Fruit fly (Drosophila melanogaster) whole organism, embryonic: ENCODE data around the gene dgt1.
A peak's percentile ranks its signal among the peaks of the same experiment; 100 is the strongest.

Source experiments
- Abd-B ChIP-seq: fragments of 200-800 bp; sonication (Bioruptor generic); optimal IDR thresholded peaks from 2 replicates; lab custom pipeline; 2018; ENCODE audit warnings: missing biosample characterization, mild to moderate bottlenecking, missing genetic modification characterization, moderate library complexity
- Awh ChIP-seq: fragments of 200-800 bp; sonication (Bioruptor generic); IDR thresholded peaks from 2 replicates; pipeline ENCODE4, ENCODE4 v1.3.6; 2022; ENCODE audit warnings: missing biosample characterization, missing genetic modification characterization
- Bteb2 ChIP-seq: fragments of 200-800 bp; sonication (Bioruptor generic); optimal IDR thresholded peaks from 2 replicates; lab custom pipeline; 2016; ENCODE audit warnings: missing biosample characterization, missing genetic modification characterization
- CG10209 ChIP-seq: fragments of 200-800 bp; sonication (Bioruptor generic); optimal IDR thresholded peaks from 3 replicates; lab custom pipeline; 2017; ENCODE audit warnings: missing biosample characterization, mild to moderate bottlenecking, missing genetic modification characterization, missing genetic modification reagents
- CG10274 ChIP-seq: fragments of 200-800 bp; sonication (Bioruptor generic); optimal IDR thresholded peaks from 3 replicates; lab custom pipeline; 2017; ENCODE audit warnings: missing biosample characterization, mild to moderate bottlenecking, missing genetic modification characterization
- CG10654 ChIP-seq: fragments of 200-800 bp; sonication (Bioruptor generic); optimal IDR thresholded peaks from 2 replicates; lab custom pipeline; 2016; ENCODE audit warnings: missing biosample characterization, missing genetic modification characterization
- CG11093 ChIP-seq: fragments of 200-800 bp; sonication (Bioruptor generic); IDR thresholded peaks from 3 replicates; pipeline ENCODE4 v1.3.6; 2022; ENCODE audit warnings: missing biosample characterization, missing genetic modification characterization
- CG13123 ChIP-seq: fragments of 200-800 bp; sonication (Bioruptor generic); optimal IDR thresholded peaks from 2 replicates; lab custom pipeline; 2016; ENCODE audit warnings: missing biosample characterization, missing genetic modification characterization
- CG13287 ChIP-seq: fragments of 200-800 bp; sonication (Bioruptor generic); IDR thresholded peaks from 2 replicates; pipeline ENCODE4 v1.3.6; 2022; ENCODE audit warnings: missing biosample characterization, missing genetic modification characterization; ENCODE audit not compliant: partially characterized antibody
- CG14710 ChIP-seq: fragments of 200-800 bp; sonication (Bioruptor generic); optimal IDR thresholded peaks from 3 replicates; lab custom pipeline; 2019; ENCODE audit warnings: missing biosample characterization, mild to moderate bottlenecking, missing genetic modification characterization, moderate library complexity
- CG14965 ChIP-seq: fragments of 200-800 bp; sonication (Bioruptor generic); optimal IDR thresholded peaks from 2 replicates; lab custom pipeline; 2016; ENCODE audit warnings: missing biosample characterization, missing genetic modification characterization, borderline replicate concordance
- CG18476 ChIP-seq: fragments of 200-800 bp; sonication (Bioruptor generic); optimal IDR thresholded peaks from 2 replicates; lab custom pipeline; 2016; ENCODE audit warnings: missing biosample characterization, mild to moderate bottlenecking, missing genetic modification characterization
- CG18764 ChIP-seq: fragments of 200-800 bp; sonication (Bioruptor generic); optimal IDR thresholded peaks from 3 replicates; lab custom pipeline; 2016; ENCODE audit warnings: missing biosample characterization, missing genetic modification characterization
- CG2116 ChIP-seq: fragments of 200-800 bp; sonication (Bioruptor generic); optimal IDR thresholded peaks from 3 replicates; lab custom pipeline; 2018; ENCODE audit warnings: missing biosample characterization, mild to moderate bottlenecking, missing genetic modification characterization
- CG2129 ChIP-seq: fragments of 200-800 bp; sonication (Bioruptor generic); IDR thresholded peaks from 2 replicates; pipeline ENCODE4 v1.3.6; 2022; ENCODE audit warnings: missing biosample characterization, missing genetic modification characterization; ENCODE audit not compliant: partially characterized antibody
- CG3407 ChIP-seq: fragments of 200-800 bp; sonication (Bioruptor generic); optimal IDR thresholded peaks from 2 replicates; lab custom pipeline; 2018; ENCODE audit warnings: missing biosample characterization, mild to moderate bottlenecking, missing genetic modification characterization
- CG34422 ChIP-seq: fragments of 200-800 bp; sonication (Bioruptor generic); IDR thresholded peaks from 3 replicates; pipeline ENCODE4 v1.3.6; 2022; ENCODE audit warnings: missing biosample characterization, missing genetic modification characterization
- CG42726 ChIP-seq: fragments of 200-800 bp; sonication (Bioruptor generic); IDR thresholded peaks from 2 replicates; pipeline ENCODE4 v1.3.6; 2022; ENCODE audit warnings: missing biosample characterization, missing genetic modification characterization; ENCODE audit not compliant: partially characterized antibody
- CG4328 ChIP-seq: fragments of 200-800 bp; sonication (Bioruptor generic); optimal IDR thresholded peaks from 3 replicates; lab custom pipeline; 2017; ENCODE audit warnings: missing biosample characterization, missing genetic modification reagents, missing genetic modification characterization
- CG4360 ChIP-seq: fragments of 200-800 bp; sonication (Bioruptor generic); IDR thresholded peaks from 2 replicates; pipeline ENCODE4 v1.3.6; 2022; ENCODE audit warnings: missing biosample characterization, missing genetic modification characterization
- CG4820 ChIP-seq: fragments of 200-800 bp; sonication (Bioruptor generic); optimal IDR thresholded peaks from 3 replicates; lab custom pipeline; 2016; ENCODE audit warnings: missing biosample characterization, missing genetic modification characterization
- CG5953 ChIP-seq: fragments of 200-800 bp; sonication (Bioruptor generic); IDR thresholded peaks from 2 replicates; pipeline ENCODE4 v1.3.6; 2022; ENCODE audit warnings: missing biosample characterization, missing genetic modification characterization
- CG6689 ChIP-seq: fragments of 200-800 bp; sonication (Bioruptor generic); IDR thresholded peaks from 2 replicates; pipeline ENCODE4 v1.3.6; 2022; ENCODE audit warnings: missing biosample characterization, missing genetic modification characterization
- CG7745 ChIP-seq: fragments of 200-800 bp; sonication (Bioruptor generic); optimal IDR thresholded peaks from 2 replicates; lab custom pipeline; 2018; ENCODE audit warnings: missing biosample characterization, mild to moderate bottlenecking, missing genetic modification characterization, moderate library complexity
- CG8388 ChIP-seq: fragments of 200-800 bp; sonication (Bioruptor generic); optimal IDR thresholded peaks from 2 replicates; lab custom pipeline; 2019; ENCODE audit warnings: missing biosample characterization, mild to moderate bottlenecking, missing genetic modification characterization, moderate library complexity
- CG9797 ChIP-seq: fragments of 200-800 bp; sonication (Bioruptor generic); optimal IDR thresholded peaks from 3 replicates; lab custom pipeline; 2018; ENCODE audit warnings: missing biosample characterization, mild to moderate bottlenecking, missing genetic modification characterization
- Hr3 ChIP-seq: fragments of 200-800 bp; sonication (Bioruptor generic); optimal IDR thresholded peaks from 3 replicates; lab custom pipeline; 2016; ENCODE audit warnings: missing biosample characterization, missing genetic modification characterization
- Myb ChIP-seq: fragments of 200-800 bp; sonication (Bioruptor generic); optimal IDR thresholded peaks from 2 replicates; lab custom pipeline; 2016; ENCODE audit warnings: missing biosample characterization, missing genetic modification characterization
- Side ChIP-seq: fragments of 200-800 bp; sonication (Bioruptor generic); optimal IDR thresholded peaks from 2 replicates; lab custom pipeline; 2016; ENCODE audit warnings: missing biosample characterization, missing genetic modification characterization
- TFAM ChIP-seq: fragments of 200-800 bp; sonication (Bioruptor generic); optimal IDR thresholded peaks from 2 replicates; lab custom pipeline; 2017; ENCODE audit warnings: missing biosample characterization, missing genetic modification characterization, inconsistent platforms
- bcd ChIP-seq: fragments of 200-800 bp; sonication (Bioruptor generic); optimal IDR thresholded peaks from 2 replicates; lab custom pipeline; 2017; ENCODE audit warnings: missing biosample characterization, mild to moderate bottlenecking, missing genetic modification characterization
- btn ChIP-seq: fragments of 200-800 bp; sonication (Bioruptor generic); optimal IDR thresholded peaks from 2 replicates; lab custom pipeline; 2016; ENCODE audit warnings: missing biosample characterization, missing genetic modification characterization
- caup ChIP-seq: fragments of 200-800 bp; sonication (Bioruptor generic); optimal IDR thresholded peaks from 3 replicates; lab custom pipeline; 2017; ENCODE audit warnings: missing biosample characterization, mild to moderate bottlenecking, missing genetic modification characterization, moderate library complexity; ENCODE audit not compliant: severe bottlenecking
- dan ChIP-seq: fragments of 200-800 bp; sonication (Bioruptor generic); IDR thresholded peaks from 2 replicates; pipeline ENCODE4 v1.3.6; 2022; ENCODE audit warnings: missing biosample characterization, missing genetic modification characterization
- dpn ChIP-seq, 2 experiments: fragments of 200-800 bp; sonication (Bioruptor generic); optimal IDR thresholded peaks; 3 replicates each; lab custom pipeline; 2016; ENCODE audit warnings: missing biosample characterization in 2 of 2, missing genetic modification characterization in 2 of 2
- eve ChIP-seq, 2 experiments: fragments of >200 bp; optimal IDR thresholded peaks; 2 replicates each; lab custom pipeline; 2017; ENCODE audit warnings: missing biosample characterization in 2 of 2, missing genetic modification characterization in 2 of 2
- eyg ChIP-seq: fragments of 200-800 bp; sonication (Bioruptor generic); optimal IDR thresholded peaks from 3 replicates; lab custom pipeline; 2016; ENCODE audit warnings: missing biosample characterization, missing genetic modification characterization
- ham ChIP-seq: fragments of 200-800 bp; sonication (Bioruptor generic); IDR thresholded peaks from 2 replicates; pipeline ENCODE4 v1.3.6; 2022; ENCODE audit warnings: missing biosample characterization, missing genetic modification characterization
- insv ChIP-seq, 2 experiments: fragments of 200-800 bp; sonication (Bioruptor generic); optimal IDR thresholded peaks; 3 replicates each; lab custom pipeline; 2016 to 2018; ENCODE audit warnings: missing biosample characterization in 2 of 2, missing genetic modification characterization in 2 of 2
- lola ChIP-seq, 3 experiments: fragments of >200 bp in 2 of 3; fragments of 200-800 bp in 1 of 3; sonication (Bioruptor generic) in 1 of 3; optimal IDR thresholded peaks; 2 replicates each; lab custom pipeline; 2017 to 2019; ENCODE audit warnings: missing biosample characterization in 3 of 3, missing genetic modification characterization in 3 of 3, mild to moderate bottlenecking in 1 of 3, moderate library complexity in 1 of 3
- luna ChIP-seq: fragments of 200-800 bp; sonication (Bioruptor generic); optimal IDR thresholded peaks from 2 replicates; lab custom pipeline; 2016; ENCODE audit warnings: missing biosample characterization, missing genetic modification characterization
- mirr ChIP-seq: fragments of 200-800 bp; sonication (Bioruptor generic); optimal IDR thresholded peaks from 3 replicates; lab custom pipeline; 2018; ENCODE audit warnings: missing biosample characterization, mild to moderate bottlenecking, missing genetic modification characterization
- rib ChIP-seq: fragments of 200-800 bp; sonication (Bioruptor generic); IDR thresholded peaks from 2 replicates; pipeline ENCODE4 v1.3.6; 2022; ENCODE audit warnings: missing biosample characterization, missing genetic modification characterization
- schlank ChIP-seq: fragments of 200-800 bp; sonication (Bioruptor generic); optimal IDR thresholded peaks from 2 replicates; lab custom pipeline; 2018; ENCODE audit warnings: missing biosample characterization, mild to moderate bottlenecking, missing genetic modification characterization
- sens-2 ChIP-seq: fragments of 200-800 bp; sonication (Bioruptor generic); IDR thresholded peaks from 2 replicates; pipeline ENCODE4 v1.3.6; 2022; ENCODE audit warnings: missing biosample characterization, missing genetic modification characterization
- slbo ChIP-seq: fragments of 200-800 bp; sonication (Bioruptor generic); IDR thresholded peaks from 2 replicates; pipeline ENCODE4 v1.3.6; 2022; ENCODE audit warnings: missing biosample characterization, missing genetic modification characterization
- trem ChIP-seq: fragments of 200-800 bp; optimal IDR thresholded peaks from 3 replicates; lab custom pipeline; 2019; ENCODE audit warnings: missing biosample characterization, mild to moderate bottlenecking, missing genetic modification characterization, moderate library complexity
- vvl ChIP-seq: fragments of 200-800 bp; sonication (Bioruptor generic); IDR thresholded peaks from 2 replicates; pipeline ENCODE4 v1.3.6; 2022; ENCODE audit warnings: missing biosample characterization, missing genetic modification characterization
- z ChIP-seq: fragments of 200-800 bp; sonication (Bioruptor generic); IDR thresholded peaks from 3 replicates; pipeline ENCODE4 v1.3.6; 2022; ENCODE audit warnings: missing biosample characterization, missing genetic modification characterization
- zfh2 ChIP-seq: fragments of 200-800 bp; sonication (Bioruptor generic); optimal IDR thresholded peaks from 2 replicates; lab custom pipeline; 2016; ENCODE audit warnings: missing biosample characterization, missing genetic modification characterization

Gene dgt1

dm6 chr3R:29806682-29807393, 50.5 kb downstream of the dgt1 start, which contains the start of the genes ca and ncd (continued):
- TF ChIP-seq btn (GFP tag; lab: Kevin White, UChicago) (no peak), CG13287 (peak; percentile 80), lola (GFP tag; optimal IDR thresholded peaks at IDR 0.05; lab: Kevin White, UChicago) (no peak), CG6689 (no peak), Hr3 (no peak), Abd-B (GFP tag; lab: Kevin White, UChicago) (no peak), mirr (GFP tag; lab: Kevin White, UChicago) (no peak), ham (GFP tag; lab: Robert Waterston, UW) (no peak), CG2129 (peak; percentile 47; the same call in 1 of the 2 replicates), schlank (no peak), CG42726 (GFP tag; lab: Robert Waterston, UW) (peak; percentile 57; the same call in 1 of the 2 replicates), bcd (GFP tag; lab: Kevin White, UChicago) (no peak), z (GFP tag; lab: Robert Waterston, UW) (no peak), CG8388 (GFP tag; lab: Kevin White, UChicago) (no peak), trem (tag; lab: Kevin White, UChicago) (peak; percentile 12), luna (GFP tag; lab: Kevin White, UChicago) (no peak), Myb (peak; percentile 93), slbo (GFP tag; lab: Robert Waterston, UW) (no peak), CG9797 (GFP tag; lab: Kevin White, UChicago) (peak; percentile 72), dan (no peak), CG11093 (GFP tag; lab: Robert Waterston, UW) (no peak), Bteb2 (no peak), CG7745 (tag; lab: Kevin White, UChicago) (no peak), insv (GFP tag; optimal IDR thresholded peaks at IDR 0.05; lab: Kevin White, UChicago) (peak; percentile 46 to 95), caup (GFP tag; lab: Kevin White, UChicago) (no peak), CG10209 (GFP tag; lab: Kevin White, UChicago) (no peak), vvl (GFP tag; lab: Robert Waterston, UW) (no peak), CG4820 (no peak), dpn (GFP tag; optimal IDR thresholded peaks at IDR 0.05; lab: Kevin White, UChicago) (peak in 1 of 2 experiments; percentile 12), CG18476 (no peak), CG10274 (GFP tag; lab: Kevin White, UChicago) (no peak), CG13123 (GFP tag; lab: Kevin White, UChicago) (no peak), CG2116 (GFP tag; lab: Kevin White, UChicago) (peak; percentile 99), sens-2 (GFP tag; lab: Robert Waterston, UW) (no peak), CG3407 (GFP tag; lab: Kevin White, UChicago) (no peak), CG4360 (GFP tag; lab: Robert Waterston, UW) (no peak), CG10654 (no peak), CG34422 (GFP tag; lab: Robert Waterston, UW) (no peak), zfh2 (GFP tag; lab: Kevin White, UChicago) (no peak), CG18764 (GFP tag; lab: Kevin White, UChicago) (no peak), eyg (GFP tag; lab: Kevin White, UChicago) (no peak), rib (GFP tag; lab: Robert Waterston, UW) (no peak), eve (GFP tag; optimal IDR thresholded peaks at IDR 0.05; lab: Kevin White, UChicago) (no peak), CG4328 (GFP tag; lab: Kevin White, UChicago) (no peak), CG5953 (GFP tag; lab: Robert Waterston, UW) (no peak), TFAM (no peak), CG14965 (no peak), Side (GFP tag; lab: Kevin White, UChicago) (peak; percentile 3), Awh (no peak), CG14710 (peak; percentile 50)
